Worm (Caenorhabditis elegans) whole organism, L2 larva: ENCODE data around the gene Y70G10A.3.

Source experiments
- C34F6.9 ChIP-seq: fragments of 150-350 bp; optimal IDR thresholded peaks from 2 replicates; lab custom pipeline; 2014; ENCODE audit warnings: missing biosample characterization, missing genetic modification characterization
- F13H6.1 ChIP-seq: sonication (generic microtip); optimal IDR thresholded peaks from 2 replicates; lab custom pipeline; 2016; ENCODE audit warnings: missing genetic modification characterization, missing compliant biosample characterization
- R02D3.7 ChIP-seq: fragments of 150-350 bp; optimal IDR thresholded peaks from 2 replicates; lab custom pipeline; 2014; ENCODE audit warnings: missing biosample characterization, missing genetic modification characterization
- ama-1 ChIP-seq: fragments of 150-350 bp; optimal IDR thresholded peaks from 2 replicates; lab custom pipeline; 2018; ENCODE audit warnings: inconsistent platforms
- blmp-1 ChIP-seq: sonication (generic microtip); optimal IDR thresholded peaks from 2 replicates; lab custom pipeline; 2017; ENCODE audit warnings: missing genetic modification characterization, mild to moderate bottlenecking, missing compliant biosample characterization, antibody characterized with exemption, moderate library complexity; ENCODE audit not compliant: insufficient read depth
- ceh-82 ChIP-seq: fragments of 150-350 bp; optimal IDR thresholded peaks from 2 replicates; lab custom pipeline; 2014; ENCODE audit warnings: missing biosample characterization, missing genetic modification characterization
- crh-2 ChIP-seq: sonication (generic microtip); optimal IDR thresholded peaks from 2 replicates; lab custom pipeline; 2017; ENCODE audit warnings: missing biosample characterization, missing genetic modification characterization
- dmd-4 ChIP-seq: sonication (generic microtip); optimal IDR thresholded peaks from 2 replicates; lab custom pipeline; 2017; ENCODE audit warnings: missing biosample characterization, missing genetic modification characterization
- egl-27 ChIP-seq: sonication (generic microtip); optimal IDR thresholded peaks from 3 replicates; lab custom pipeline; 2017; ENCODE audit warnings: missing biosample characterization, missing genetic modification reagents, missing genetic modification characterization
- elt-1 ChIP-seq: fragments of 150-350 bp; optimal IDR thresholded peaks from 2 replicates; lab custom pipeline; 2014; ENCODE audit warnings: missing biosample characterization, missing genetic modification characterization
- elt-3 ChIP-seq: sonication (generic microtip); optimal IDR thresholded peaks from 2 replicates; lab custom pipeline; 2017; ENCODE audit warnings: missing biosample characterization, missing genetic modification characterization
- fos-1 ChIP-seq: fragments of 150-350 bp; optimal IDR thresholded peaks from 2 replicates; lab custom pipeline; 2014; ENCODE audit warnings: missing biosample characterization, missing genetic modification characterization
- gmeb-1 ChIP-seq: fragments of 150-350 bp; optimal IDR thresholded peaks from 2 replicates; lab custom pipeline; 2014; ENCODE audit warnings: missing biosample characterization, missing genetic modification characterization
- lin-13 ChIP-seq: fragments of 150-350 bp; optimal IDR thresholded peaks from 2 replicates; lab custom pipeline; 2014; ENCODE audit warnings: missing biosample characterization, missing genetic modification reagents, missing genetic modification characterization
- lin-39 ChIP-seq: fragments of 150-350 bp; optimal IDR thresholded peaks from 2 replicates; lab custom pipeline; 2014; ENCODE audit warnings: missing biosample characterization, missing genetic modification reagents, missing genetic modification characterization
- lsy-2 ChIP-seq, 2 experiments: fragments of 150-350 bp in 1 of 2; sonication (generic microtip) in 1 of 2; optimal IDR thresholded peaks; 2 replicates each; lab custom pipeline; 2014 to 2017; ENCODE audit warnings: missing biosample characterization in 2 of 2, missing genetic modification characterization in 2 of 2
- mab-5 ChIP-seq: fragments of 150-350 bp; optimal IDR thresholded peaks from 2 replicates; lab custom pipeline; 2014; ENCODE audit warnings: missing biosample characterization, missing genetic modification characterization
- mdl-1 ChIP-seq, 2 experiments: fragments of 150-350 bp in 1 of 2; sonication (generic microtip) in 1 of 2; optimal IDR thresholded peaks; 2 replicates each; lab custom pipeline; 2017; ENCODE audit warnings: missing biosample characterization in 2 of 2, missing genetic modification characterization in 2 of 2
- nhr-11 ChIP-seq: fragments of 150-350 bp; optimal IDR thresholded peaks from 2 replicates; lab custom pipeline; 2014; ENCODE audit warnings: missing biosample characterization, missing genetic modification characterization
- nhr-129 ChIP-seq: fragments of 150-350 bp; optimal IDR thresholded peaks from 2 replicates; lab custom pipeline; 2014; ENCODE audit warnings: missing biosample characterization, missing genetic modification characterization
- nhr-21 ChIP-seq: fragments of 150-350 bp; optimal IDR thresholded peaks from 2 replicates; lab custom pipeline; 2014; ENCODE audit warnings: missing biosample characterization, missing genetic modification characterization
- nhr-23 ChIP-seq: fragments of 150-350 bp; optimal IDR thresholded peaks from 2 replicates; lab custom pipeline; 2014; ENCODE audit warnings: missing biosample characterization, missing genetic modification reagents, missing genetic modification characterization
- nhr-237 ChIP-seq: fragments of 150-350 bp; optimal IDR thresholded peaks from 2 replicates; lab custom pipeline; 2014; ENCODE audit warnings: missing biosample characterization, missing genetic modification characterization
- nhr-25 ChIP-seq: fragments of 150-350 bp; sonication (generic microtip); optimal IDR thresholded peaks from 3 replicates; lab custom pipeline; 2014; ENCODE audit warnings: missing biosample characterization, missing genetic modification characterization
- nhr-77 ChIP-seq: fragments of 150-350 bp; optimal IDR thresholded peaks from 2 replicates; lab custom pipeline; 2014; ENCODE audit warnings: missing biosample characterization, missing genetic modification characterization
- peb-1 ChIP-seq: fragments of 150-350 bp; optimal IDR thresholded peaks from 2 replicates; lab custom pipeline; 2014; ENCODE audit warnings: missing biosample characterization, missing genetic modification characterization
- sem-4 ChIP-seq: fragments of 150-350 bp; optimal IDR thresholded peaks from 2 replicates; lab custom pipeline; 2014; ENCODE audit warnings: missing biosample characterization, missing genetic modification reagents, missing genetic modification characterization
- sma-3 ChIP-seq: sonication (generic microtip); optimal IDR thresholded peaks from 2 replicates; lab custom pipeline; 2016; ENCODE audit warnings: missing genetic modification reagents, missing genetic modification characterization, missing compliant biosample characterization
- sma-9 ChIP-seq, 2 experiments: fragments of 150-350 bp in 1 of 2; sonication (generic microtip) in 1 of 2; optimal IDR thresholded peaks; 2 replicates each; lab custom pipeline; 2014 to 2016; ENCODE audit warnings: missing genetic modification characterization in 2 of 2, mild to moderate bottlenecking in 1 of 2, missing biosample characterization in 1 of 2, missing compliant biosample characterization in 1 of 2, missing genetic modification reagents in 1 of 2, moderate library complexity in 1 of 2
- snpc-4 ChIP-seq: fragments of 150-350 bp; optimal IDR thresholded peaks from 2 replicates; lab custom pipeline; 2014; ENCODE audit warnings: missing biosample characterization, missing genetic modification characterization
- unc-39 ChIP-seq: fragments of 150-350 bp; optimal IDR thresholded peaks from 2 replicates; lab custom pipeline; 2014; ENCODE audit warnings: missing biosample characterization, missing genetic modification characterization
- unc-55 ChIP-seq: fragments of 150-350 bp; sonication (generic microtip); optimal IDR thresholded peaks from 3 replicates; lab custom pipeline; 2014; ENCODE audit warnings: missing biosample characterization, missing genetic modification reagents, missing genetic modification characterization
- unc-62 ChIP-seq: fragments of 150-350 bp; optimal IDR thresholded peaks from 2 replicates; lab custom pipeline; 2014; ENCODE audit warnings: missing biosample characterization, missing genetic modification reagents, missing genetic modification characterization
- zag-1 ChIP-seq: fragments of 150-350 bp; optimal IDR thresholded peaks from 2 replicates; lab custom pipeline; 2014; ENCODE audit warnings: missing biosample characterization, missing genetic modification characterization

Y70G10A.3 gene

DNA sequence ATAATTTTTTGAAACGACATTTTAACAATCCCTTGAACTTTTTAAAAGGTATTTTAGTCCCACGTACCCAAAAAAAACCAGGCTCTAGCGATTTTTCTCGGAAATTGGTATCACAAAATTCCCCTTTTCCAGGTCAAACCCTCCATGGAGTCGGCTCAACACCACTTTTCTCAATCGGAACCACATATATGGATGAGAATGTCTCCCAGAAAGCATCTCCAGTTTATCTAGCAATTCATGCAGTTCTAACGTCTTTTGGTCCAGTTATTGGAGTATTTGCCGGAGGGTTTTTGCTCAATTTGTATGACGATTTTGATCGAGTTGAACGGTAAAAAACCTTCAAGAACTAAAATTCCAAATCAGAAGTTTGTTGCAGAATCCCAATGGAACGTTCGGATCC, 1.2 kb downstream of the Y70G10A.3 start:
- TF ChIP-seq sma-3 (GFP tag; lab: Kevin White, UChicago) (no peak), crh-2 (tag; lab: Kevin White, UChicago) (no peak), nhr-25 (tag; lab: Kevin White, UChicago) (no peak)

DNA sequence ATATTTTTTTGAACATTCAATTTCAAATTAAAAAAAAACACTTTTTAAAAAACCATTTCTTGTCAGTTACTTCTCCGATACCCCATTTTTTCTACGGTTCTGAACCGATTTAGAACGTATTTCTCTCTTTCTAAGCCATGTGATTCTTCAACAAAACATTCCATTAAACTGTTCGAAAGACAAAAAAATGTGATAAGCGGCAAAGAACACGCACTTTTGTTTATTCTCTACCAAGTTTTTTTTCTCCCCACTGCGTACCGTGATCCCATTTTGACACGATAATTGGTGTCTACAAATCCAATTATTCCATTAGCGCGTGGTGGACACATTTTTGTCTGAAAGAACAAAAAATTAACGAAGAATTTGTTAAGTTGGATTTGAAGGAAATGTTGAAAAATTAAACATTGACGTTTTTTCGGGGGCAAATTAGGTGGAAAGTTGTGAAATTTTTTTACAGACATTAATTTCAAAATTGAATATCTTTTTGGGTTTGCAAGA, 2.5 kb downstream of the Y70G10A.3 start:
- no peak for TF ChIP-seq elt-3 (tag; lab: Kevin White, UChicago)
- peak; percentile 13 for TF ChIP-seq nhr-129 (tag; lab: Kevin White, UChicago)

DNA sequence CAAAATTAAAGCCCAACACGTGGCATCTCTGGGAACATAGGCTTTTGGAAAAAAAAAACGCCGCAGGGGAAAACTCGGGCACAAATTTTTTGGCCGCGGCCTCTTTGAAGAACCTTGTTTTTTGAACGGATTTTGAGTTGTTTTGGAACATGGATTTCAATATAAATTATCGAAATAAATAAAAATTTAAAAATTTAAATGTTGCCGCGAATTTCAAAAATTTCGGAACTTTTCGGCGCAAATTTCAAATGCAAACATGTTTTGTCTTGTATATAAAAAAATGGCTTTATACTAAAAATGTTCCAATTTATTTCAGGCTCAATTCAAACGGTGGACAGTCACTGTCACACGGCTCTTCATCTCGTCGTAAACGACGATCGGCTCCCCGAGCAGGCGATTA, 5.1 kb downstream of the Y70G10A.3 start:
- no peak for TF ChIP-seq peb-1 (tag; lab: Kevin White, UChicago)
- TF ChIP-seq nhr-25 (tag; lab: Kevin White, UChicago) = no peak
- no peak for TF ChIP-seq gmeb-1 (tag; lab: Kevin White, UChicago)
- no peak for TF ChIP-seq snpc-4 (tag; lab: Kevin White, UChicago)

ce11 chrIII:10248441-10249137, 9.7 kb downstream of the Y70G10A.3 start, which contains the start of the genes div-1 and cor-1:
Gene div-1 (minus strand): TSS chrIII:10248559.
Gene cor-1 (plus strand): TSS chrIII:10249111.
- TF ChIP-seq lin-13 (GFP tag; lab: Kevin White, UChicago) (peak; percentile 16), mab-5 (tag; lab: Kevin White, UChicago) (no peak), blmp-1 (no peak), elt-3 (tag; lab: Kevin White, UChicago) (no peak), crh-2 (tag; lab: Kevin White, UChicago) (peak; percentile 37), gmeb-1 (tag; lab: Kevin White, UChicago) (peak; percentile 86), sma-3 (GFP tag; lab: Kevin White, UChicago) (peak; percentile 10), F13H6.1 (tag; lab: Kevin White, UChicago) (peak; percentile 5), C34F6.9 (tag; lab: Kevin White, UChicago) (peak; percentile 38), nhr-129 (tag; lab: Kevin White, UChicago) (peak; percentile 15), lsy-2 (tag; optimal IDR thresholded peaks at IDR 0.05; lab: Kevin White, UChicago) (peak in 1 of 2 experiments; percentile 60), unc-55 (GFP tag; lab: Kevin White, UChicago) (peak; percentile 56)

DNA sequence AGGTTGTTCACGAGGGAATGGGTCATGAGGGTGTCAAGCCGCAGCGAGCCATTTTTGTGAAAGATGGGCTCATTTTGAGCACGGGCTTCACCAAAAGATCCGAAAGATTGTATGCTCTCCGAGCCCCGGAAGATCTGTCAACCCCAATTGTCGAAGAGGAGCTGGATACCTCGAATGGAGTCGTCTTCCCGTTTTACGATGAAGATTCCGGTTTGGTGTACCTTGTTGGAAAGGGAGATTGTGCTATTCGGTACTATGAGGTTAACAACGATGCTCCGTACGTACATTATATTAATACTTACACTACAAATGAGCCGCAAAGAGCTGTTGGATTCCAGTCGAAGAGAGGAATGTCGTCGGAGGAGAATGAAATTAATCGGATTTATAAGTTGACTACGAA, 12.2 kb downstream of the Y70G10A.3 start:
- TF ChIP-seq zag-1 = no peak
- TF ChIP-seq ceh-82 (tag; lab: Kevin White, UChicago) = no peak
- TF ChIP-seq unc-62 (GFP tag; lab: Kevin White, UChicago) = no peak
- TF ChIP-seq lin-39 (tag; lab: Kevin White, UChicago) = no peak
- TF ChIP-seq nhr-11 (tag; lab: Kevin White, UChicago) = no peak
- no peak for TF ChIP-seq lin-13 (GFP tag; lab: Kevin White, UChicago)
- TF ChIP-seq lsy-2 (tag; optimal IDR thresholded peaks at IDR 0.05; lab: Kevin White, UChicago) = no peak
- TF ChIP-seq nhr-21 = no peak
- TF ChIP-seq elt-1 = no peak
- TF ChIP-seq unc-39 (tag; lab: Kevin White, UChicago) = no peak
- no peak for TF ChIP-seq R02D3.7 (tag; lab: Kevin White, UChicago)
- no peak for TF ChIP-seq dmd-4
- no peak for TF ChIP-seq unc-55 (GFP tag; lab: Kevin White, UChicago)
- no peak for TF ChIP-seq egl-27 (tag; lab: Kevin White, UChicago)
- TF ChIP-seq F13H6.1 (tag; lab: Kevin White, UChicago) = no peak
- TF ChIP-seq nhr-25 (tag; lab: Kevin White, UChicago) = no peak
- TF ChIP-seq snpc-4 (tag; lab: Kevin White, UChicago) = no peak

ce11 chrIII:10253334-10253733, 14.4 kb downstream of the Y70G10A.3 start:
- no peak for TF ChIP-seq snpc-4 (tag; lab: Kevin White, UChicago)
- no peak for TF ChIP-seq nhr-237
- no peak for TF ChIP-seq lin-13 (GFP tag; lab: Kevin White, UChicago)
- no peak for TF ChIP-seq sma-9 (GFP tag; optimal IDR thresholded peaks at IDR 0.05; lab: Kevin White, UChicago)
- no peak for TF ChIP-seq sma-9 (tag; optimal IDR thresholded peaks at IDR 0.05; lab: Kevin White, UChicago)
- TF ChIP-seq lsy-2 (tag; optimal IDR thresholded peaks at IDR 0.05; lab: Kevin White, UChicago) = no peak
- TF ChIP-seq gmeb-1 (tag; lab: Kevin White, UChicago) = no peak
- TF ChIP-seq elt-3 (tag; lab: Kevin White, UChicago) = no peak
- TF ChIP-seq mab-5 (tag; lab: Kevin White, UChicago) = no peak
- TF ChIP-seq egl-27 (tag; lab: Kevin White, UChicago) = no peak
- TF ChIP-seq nhr-77 (tag; lab: Kevin White, UChicago) = no peak
- no peak for TF ChIP-seq ceh-82 (tag; lab: Kevin White, UChicago)
- no peak for TF ChIP-seq nhr-21
- no peak for TF ChIP-seq unc-55 (GFP tag; lab: Kevin White, UChicago)
- TF ChIP-seq ama-1 = no peak
- no peak for TF ChIP-seq nhr-23 (tag; lab: Kevin White, UChicago)
- TF ChIP-seq F13H6.1 (tag; lab: Kevin White, UChicago) = no peak
- TF ChIP-seq fos-1 (tag; lab: Kevin White, UChicago) = no peak
- TF ChIP-seq mdl-1 (tag; optimal IDR thresholded peaks at IDR 0.05; lab: Kevin White, UChicago) = no peak
- TF ChIP-seq sem-4 (tag; lab: Kevin White, UChicago) = no peak
- no peak for TF ChIP-seq C34F6.9 (tag; lab: Kevin White, UChicago)
